Worm (Caenorhabditis elegans) whole organism, L2 larva: ENCODE data around the gene T25B9.4.

Source experiments
- R02D3.7 ChIP-seq: fragments of 150-350 bp; optimal IDR thresholded peaks from 2 replicates; lab custom pipeline; 2014; ENCODE audit warnings: missing biosample characterization, missing genetic modification characterization
- blmp-1 ChIP-seq: sonication (generic microtip); optimal IDR thresholded peaks from 2 replicates; lab custom pipeline; 2017; ENCODE audit warnings: missing genetic modification characterization, mild to moderate bottlenecking, missing compliant biosample characterization, antibody characterized with exemption, moderate library complexity; ENCODE audit not compliant: insufficient read depth
- fos-1 ChIP-seq: fragments of 150-350 bp; optimal IDR thresholded peaks from 2 replicates; lab custom pipeline; 2014; ENCODE audit warnings: missing biosample characterization, missing genetic modification characterization
- lin-39 ChIP-seq: fragments of 150-350 bp; optimal IDR thresholded peaks from 2 replicates; lab custom pipeline; 2014; ENCODE audit warnings: missing biosample characterization, missing genetic modification reagents, missing genetic modification characterization
- nhr-11 ChIP-seq: fragments of 150-350 bp; optimal IDR thresholded peaks from 2 replicates; lab custom pipeline; 2014; ENCODE audit warnings: missing biosample characterization, missing genetic modification characterization
- nhr-12 ChIP-seq: fragments of 150-350 bp; optimal IDR thresholded peaks from 2 replicates; lab custom pipeline; 2014; ENCODE audit warnings: missing biosample characterization, missing genetic modification characterization
- nhr-23 ChIP-seq: fragments of 150-350 bp; optimal IDR thresholded peaks from 2 replicates; lab custom pipeline; 2014; ENCODE audit warnings: missing biosample characterization, missing genetic modification reagents, missing genetic modification characterization
- nhr-6 ChIP-seq: fragments of 150-350 bp; optimal IDR thresholded peaks from 2 replicates; lab custom pipeline; 2014; ENCODE audit warnings: missing biosample characterization, missing genetic modification characterization
- skn-1 ChIP-seq: sonication (generic microtip); optimal IDR thresholded peaks from 2 replicates; lab custom pipeline; 2017; ENCODE audit warnings: missing biosample characterization, missing genetic modification characterization
- zag-1 ChIP-seq: fragments of 150-350 bp; optimal IDR thresholded peaks from 2 replicates; lab custom pipeline; 2014; ENCODE audit warnings: missing biosample characterization, missing genetic modification characterization

DNA sequence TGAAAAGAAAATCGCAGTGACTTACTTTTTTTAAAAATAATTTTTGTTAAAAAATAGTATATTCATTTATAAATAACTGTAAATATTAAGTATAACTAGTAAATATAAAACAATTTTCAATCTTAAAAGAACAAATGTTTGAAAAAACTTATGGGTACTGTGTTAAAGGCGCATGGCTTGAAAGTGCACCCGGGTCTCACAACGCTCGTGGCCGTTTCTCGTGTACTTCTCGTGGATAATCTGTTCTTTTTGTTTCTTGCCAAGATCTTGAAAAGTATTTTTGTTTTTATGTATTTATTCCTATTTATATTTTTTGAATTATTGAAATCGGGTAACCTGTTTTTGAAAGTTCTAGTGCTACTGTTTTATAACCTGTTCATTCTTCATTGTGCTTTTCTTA, 8.6 kb upstream of the T25B9.4 start:
- TF ChIP-seq skn-1 (tag; lab: Kevin White, UChicago) (no peak), lin-39 (tag; lab: Kevin White, UChicago) (no peak), blmp-1 (tag; lab: Kevin White, UChicago) (no peak), fos-1 (tag; lab: Kevin White, UChicago) (no peak), zag-1 (no peak), nhr-11 (tag; lab: Kevin White, UChicago) (no peak), nhr-23 (tag; lab: Kevin White, UChicago) (no peak), R02D3.7 (no peak), nhr-12 (tag; lab: Kevin White, UChicago) (no peak), nhr-6 (tag; lab: Kevin White, UChicago) (no peak)
